Worm (Caenorhabditis elegans) whole organism, L3 larva: ENCODE measurements around the gene bath-19.

ENCODE experiments used
- ceh-9 ChIP-seq: sonication (generic microtip); optimal IDR thresholded peaks from 2 replicates; lab custom pipeline; 2018; ENCODE audit warnings: missing biosample characterization, missing genetic modification characterization
- egl-5 ChIP-seq: fragments of 150-350 bp; optimal IDR thresholded peaks from 2 replicates; lab custom pipeline; 2017; ENCODE audit warnings: missing biosample characterization, missing genetic modification reagents, missing genetic modification characterization, inconsistent platforms
- elt-3 ChIP-seq, 3 experiments: fragments of 150-350 bp in 1 of 3; sonication (generic microtip) in 2 of 3; optimal IDR thresholded peaks; 2 replicates in 2 of 3; 4 replicates in 1 of 3; lab custom pipeline; 2014 to 2017; ENCODE audit warnings: missing biosample characterization in 3 of 3, missing genetic modification characterization in 3 of 3
- fos-1 ChIP-seq: fragments of 150-350 bp; optimal IDR thresholded peaks from 2 replicates; lab custom pipeline; 2014; ENCODE audit warnings: missing biosample characterization, missing genetic modification characterization
- jun-1 ChIP-seq: fragments of 150-350 bp; optimal IDR thresholded peaks from 2 replicates; lab custom pipeline; 2014; ENCODE audit warnings: missing biosample characterization, missing genetic modification reagents, missing genetic modification characterization
- nfya-1 ChIP-seq: sonication (generic microtip); optimal IDR thresholded peaks from 2 replicates; lab custom pipeline; 2017; ENCODE audit warnings: missing genetic modification characterization, mild to moderate bottlenecking, missing compliant biosample characterization, antibody characterized with exemption, moderate library complexity; ENCODE audit not compliant: insufficient read depth
- nhr-11 ChIP-seq: fragments of 150-350 bp; optimal IDR thresholded peaks from 2 replicates; lab custom pipeline; 2014; ENCODE audit warnings: missing biosample characterization, missing genetic modification characterization
- nhr-76 ChIP-seq: fragments of 150-350 bp; sonication (generic microtip); optimal IDR thresholded peaks from 5 replicates; lab custom pipeline; 2014; ENCODE audit warnings: missing biosample characterization, missing genetic modification characterization
- nhr-77 ChIP-seq: fragments of 150-350 bp; optimal IDR thresholded peaks from 2 replicates; lab custom pipeline; 2014; ENCODE audit warnings: missing biosample characterization, missing genetic modification characterization
- snpc-4 ChIP-seq: fragments of 150-350 bp; optimal IDR thresholded peaks from 2 replicates; lab custom pipeline; 2014; ENCODE audit warnings: missing biosample characterization, missing genetic modification characterization
- unc-62 ChIP-seq: fragments of 150-350 bp; sonication (generic microtip); optimal IDR thresholded peaks from 4 replicates; lab custom pipeline; 2014; ENCODE audit warnings: missing biosample characterization, missing genetic modification reagents, missing genetic modification characterization
- zag-1 ChIP-seq: fragments of 150-350 bp; optimal IDR thresholded peaks from 2 replicates; lab custom pipeline; 2014; ENCODE audit warnings: missing biosample characterization, missing genetic modification characterization

ce11 chrII:2028712-2029111 is 10.5 kb downstream of the bath-19 start, which contains the start of gene bath-1:
- TF ChIP-seq nfya-1 (no peak), nhr-76 (tag; lab: Kevin White, UChicago) (no peak), egl-5 (no peak), snpc-4 (tag; lab: Kevin White, UChicago) (no peak), zag-1 (tag; lab: Kevin White, UChicago) (no peak), unc-62 (GFP tag; lab: Kevin White, UChicago) (no peak), nhr-77 (tag; lab: Kevin White, UChicago) (no peak), nhr-11 (tag; lab: Kevin White, UChicago) (no peak), fos-1 (tag; lab: Kevin White, UChicago) (no peak), ceh-9 (tag; lab: Kevin White, UChicago) (no peak), elt-3 (tag; optimal IDR thresholded peaks at IDR 0.05; lab: Kevin White, UChicago) (no peak), jun-1 (tag; lab: Kevin White, UChicago) (no peak)
